Comparison of ENCODE assay signal across 1 fruit fly cellular context in genomic region chr2L:6177141-6177540, dm6.
A peak's percentile ranks its signal among the peaks of the same experiment; 100 is the strongest.
TF ChIP-seq lines count a peak whose summit lies in the region.

No protein-coding gene starts in this region.

TF ChIP-seq in whole organism, embryonic, 481 proteins besides CTCF, POLR2A, EP300 and RAD21 (continued from another document):
- TF ChIP-seq CG6254 (GFP tag; optimal IDR thresholded peaks at IDR 0.05; lab: Kevin White, UChicago) = no peak
- no peak for TF ChIP-seq CG17829 (tag; optimal IDR thresholded peaks at IDR 0.05; lab: Kevin White, UChicago)
- no peak for TF ChIP-seq Dp (GFP tag; optimal IDR thresholded peaks at IDR 0.05; lab: Kevin White, UChicago)
- no peak for TF ChIP-seq Side (GFP tag; optimal IDR thresholded peaks at IDR 0.05; lab: Kevin White, UChicago)
- TF ChIP-seq CG33557 (GFP tag; optimal IDR thresholded peaks at IDR 0.05; lab: Kevin White, UChicago) = peak; percentile 7
- TF ChIP-seq CG15479 (GFP tag; optimal IDR thresholded peaks at IDR 0.05; lab: Kevin White, UChicago) = peak; percentile 97
- TF ChIP-seq CG17568 (GFP tag; optimal IDR thresholded peaks at IDR 0.05; lab: Kevin White, UChicago) = no peak
